Worm (Caenorhabditis elegans) whole organism, L1 larva: ENCODE data around the gene nhr-150.

Experiments
- ceh-8 ChIP-seq: fragments of 200-800 bp; sonication (Bioruptor generic); optimal IDR thresholded peaks from 2 replicates; lab custom pipeline; 2018; ENCODE audit warnings: mild to moderate bottlenecking, missing genetic modification characterization, moderate library complexity, missing compliant biosample characterization
- ces-1 ChIP-seq: fragments of 150-350 bp; optimal IDR thresholded peaks from 2 replicates; lab custom pipeline; 2014; ENCODE audit warnings: missing biosample characterization, missing genetic modification reagents, missing genetic modification characterization
- elt-2 ChIP-seq: sonication (generic microtip); optimal IDR thresholded peaks from 2 replicates; lab custom pipeline; 2016; ENCODE audit warnings: missing genetic modification characterization, mild to moderate bottlenecking, inconsistent platforms, missing compliant biosample characterization, missing genetic modification reagents
- isw-1 ChIP-seq: fragments of 200-800 bp; sonication (Bioruptor generic); IDR thresholded peaks from 2 replicates; pipeline ENCODE4 v1.3.6; 2022; ENCODE audit warnings: missing genetic modification characterization, missing compliant biosample characterization
- nhr-237 ChIP-seq: fragments of 150-350 bp; optimal IDR thresholded peaks from 2 replicates; lab custom pipeline; 2014; ENCODE audit warnings: missing biosample characterization, missing genetic modification characterization
- nhr-47 ChIP-seq: sonication (generic microtip); optimal IDR thresholded peaks from 2 replicates; lab custom pipeline; 2016; ENCODE audit warnings: mild to moderate bottlenecking, missing genetic modification characterization, moderate library complexity, missing compliant biosample characterization
- snpc-4 ChIP-seq: fragments of 150-350 bp; optimal IDR thresholded peaks from 2 replicates; lab custom pipeline; 2014; ENCODE audit warnings: missing biosample characterization, missing genetic modification characterization
- swsn-7 ChIP-seq: sonication (generic microtip); optimal IDR thresholded peaks from 2 replicates; lab custom pipeline; 2016; ENCODE audit warnings: missing genetic modification characterization, missing compliant biosample characterization
- ztf-4 ChIP-seq: fragments of 150-350 bp; optimal IDR thresholded peaks from 2 replicates; lab custom pipeline; 2014; ENCODE audit warnings: missing biosample characterization, missing genetic modification characterization

DNA sequence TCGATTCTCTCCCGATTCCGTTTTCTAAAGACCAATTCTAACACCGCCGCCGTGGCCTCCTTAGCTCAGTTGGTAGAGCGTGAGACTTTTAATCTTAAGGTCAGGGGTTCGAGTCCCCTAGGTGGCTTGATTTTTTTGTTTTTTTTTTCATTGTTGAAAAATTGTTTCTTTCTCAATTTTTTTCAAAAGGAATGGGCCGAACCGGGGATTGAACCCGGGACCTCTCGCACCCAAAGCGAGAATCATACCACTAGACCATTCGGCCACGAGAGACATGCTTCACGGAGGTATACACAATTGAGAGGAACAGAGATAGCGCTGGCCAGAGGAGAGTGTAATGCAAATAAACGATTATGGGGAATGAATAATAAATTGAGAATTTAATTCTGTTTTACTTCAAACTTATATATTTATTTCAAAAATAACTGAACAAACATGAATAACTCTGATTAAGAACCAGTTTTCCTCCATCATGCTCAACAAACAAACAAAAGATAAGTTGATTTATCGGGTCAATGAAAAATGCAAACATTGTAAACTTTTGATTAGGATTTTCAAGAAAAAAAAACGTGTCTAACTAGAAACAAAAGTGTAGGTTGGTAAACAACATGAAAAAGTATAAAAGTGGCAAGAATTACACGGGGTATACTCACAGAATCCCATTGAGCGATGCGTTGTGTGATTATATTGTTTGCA lies 16.1 kb downstream of the nhr-150 start, which contains the start of gene pqn-71:
- TF ChIP-seq nhr-237 (tag; lab: Kevin White, UChicago) (no peak), swsn-7 (tag; lab: Kevin White, UChicago) (peak; percentile 78), isw-1 (peak; percentile 27), snpc-4 (tag; lab: Kevin White, UChicago) (peak; percentile 55), ztf-4 (tag; lab: Kevin White, UChicago) (no peak), ces-1 (GFP tag; lab: Kevin White, UChicago) (no peak), elt-2 (peak; percentile 83), nhr-47 (peak; percentile 91), ceh-8 (GFP tag; lab: Kevin White, UChicago) (no peak)
